Worm (Caenorhabditis elegans): ENCODE measurements around the gene mcm-6.

Gene mcm-6

DNA sequence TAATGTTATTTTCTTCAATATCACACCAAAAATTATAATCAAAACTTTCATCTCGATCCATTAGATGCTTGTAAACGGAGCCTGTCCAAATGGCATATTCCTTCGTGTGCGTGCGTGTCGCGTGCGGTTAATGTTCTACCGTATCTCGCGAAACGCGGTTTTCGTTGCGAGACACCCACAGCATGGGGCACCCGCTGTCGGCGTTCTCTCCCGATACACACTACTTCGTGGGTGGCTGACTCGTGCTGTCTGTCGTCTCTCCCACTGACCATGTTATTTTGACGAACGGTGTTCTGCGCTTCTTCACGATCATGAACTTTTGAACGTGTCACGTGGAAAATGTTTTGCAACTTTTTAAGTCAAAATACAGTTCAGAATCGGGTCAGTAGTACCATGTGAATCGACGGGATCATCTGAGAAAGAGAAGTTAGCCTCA lies 28.7 kb upstream of the mcm-6 start (continued):
- peak; percentile 92 for TF ChIP-seq tbx-2 (tag; optimal IDR thresholded peaks at IDR 0.05)
- TF ChIP-seq C38D4.7 (GFP tag; optimal IDR thresholded peaks at IDR 0.05): peak; percentile 66
- TF ChIP-seq pag-3 (tag; optimal IDR thresholded peaks at IDR 0.05; ENCODE audit: borderline replicate concordance): no peak
- peak; percentile 82 for TF ChIP-seq unc-42 (tag; optimal IDR thresholded peaks at IDR 0.05)
- TF ChIP-seq K02D7.2 (tag; optimal IDR thresholded peaks at IDR 0.05): peak; percentile 29
- peak; percentile 68 for TF ChIP-seq unc-3 (GFP tag; conservative IDR thresholded peaks at IDR 0.05)
- TF ChIP-seq unc-3 (tag; optimal IDR thresholded peaks at IDR 0.05): peak; percentile 39
- no peak for TF ChIP-seq pha-4 (tag; optimal IDR thresholded peaks at IDR 0.05)
- TF ChIP-seq nfya-1 (tag; optimal IDR thresholded peaks at IDR 0.05): peak; percentile 99
- TF ChIP-seq hlh-8 (tag; optimal IDR thresholded peaks at IDR 0.05): peak; percentile 50
- TF ChIP-seq fkh-10 (GFP tag; optimal IDR thresholded peaks at IDR 0.05): no peak
- TF ChIP-seq lim-6 (tag; optimal IDR thresholded peaks at IDR 0.05): no peak
- peak; percentile 84 for TF ChIP-seq syd-9 (tag; optimal IDR thresholded peaks at IDR 0.05)
- peak; percentile 76 for TF ChIP-seq madf-2 (tag; optimal IDR thresholded peaks at IDR 0.05)
- peak; percentile 72 for TF ChIP-seq sox-4 (tag; optimal IDR thresholded peaks at IDR 0.05)
- peak; percentile 94 for TF ChIP-seq rnt-1 (tag; optimal IDR thresholded peaks at IDR 0.05)
- TF ChIP-seq hlh-30 (tag; optimal IDR thresholded peaks at IDR 0.05; ENCODE audit: insufficient read depth): peak; percentile 96
- TF ChIP-seq zip-5 (tag; optimal IDR thresholded peaks at IDR 0.05): peak; percentile 9
- peak; percentile 52 for TF ChIP-seq eyg-1 (tag; optimal IDR thresholded peaks at IDR 0.05)
- peak; percentile 79 for TF ChIP-seq dmd-4 (tag; optimal IDR thresholded peaks at IDR 0.05; ENCODE audit: borderline replicate concordance)
- no peak for TF ChIP-seq nhr-11 (tag; optimal IDR thresholded peaks at IDR 0.05)
- no peak for TF ChIP-seq elt-4 (tag; optimal IDR thresholded peaks at IDR 0.05)
- peak; percentile 22 for TF ChIP-seq ttx-3 (tag; optimal IDR thresholded peaks at IDR 0.05)
- TF ChIP-seq pax-1 (tag; optimal IDR thresholded peaks at IDR 0.05): peak; percentile 56
- peak; percentile 8 for TF ChIP-seq ahr-1 (tag; optimal IDR thresholded peaks at IDR 0.05)
- TF ChIP-seq hlh-15 (tag; optimal IDR thresholded peaks at IDR 0.05): no peak
- no peak for TF ChIP-seq hlh-13 (GFP tag; optimal IDR thresholded peaks at IDR 0.05)
- TF ChIP-seq lin-11 (tag; optimal IDR thresholded peaks at IDR 0.05): peak; percentile 31
- TF ChIP-seq fkh-6 (tag; optimal IDR thresholded peaks at IDR 0.05): peak; percentile 20
- peak; percentile 89 for TF ChIP-seq F13H6.1 (tag; optimal IDR thresholded peaks at IDR 0.05)
- TF ChIP-seq ref-2 (tag; optimal IDR thresholded peaks at IDR 0.05): peak; percentile 98
- TF ChIP-seq ceh-14 (tag; optimal IDR thresholded peaks at IDR 0.05): peak; percentile 54
- peak; percentile 82 for TF ChIP-seq ceh-30 (tag; optimal IDR thresholded peaks at IDR 0.05)
- TF ChIP-seq pha-2 (tag; optimal IDR thresholded peaks at IDR 0.05): peak; percentile 79
- TF ChIP-seq sox-2 (GFP tag; IDR thresholded peaks at IDR 0.05): peak; percentile 61
- no peak for TF ChIP-seq npax-4 (tag; optimal IDR thresholded peaks at IDR 0.05)
- no peak for TF ChIP-seq ceh-24 (tag; optimal IDR thresholded peaks at IDR 0.05)
- peak; percentile 55 for TF ChIP-seq ceh-45 (GFP tag; IDR thresholded peaks at IDR 0.05)
- peak; percentile 77 for TF ChIP-seq pat-9 (tag; optimal IDR thresholded peaks at IDR 0.05)
- TF ChIP-seq ceh-19 (GFP tag; optimal IDR thresholded peaks at IDR 0.05): peak; percentile 76
- TF ChIP-seq ceh-18 (tag; optimal IDR thresholded peaks at IDR 0.05): peak; percentile 93
- peak; percentile 92 for TF ChIP-seq pros-1 (tag; optimal IDR thresholded peaks at IDR 0.05)
- peak; percentile 79 for TF ChIP-seq ceh-6 (GFP tag; optimal IDR thresholded peaks at IDR 0.05)
- TF ChIP-seq fax-1 (tag; optimal IDR thresholded peaks at IDR 0.05): peak; percentile 43
- peak; percentile 57 for TF ChIP-seq C08G9.2 (tag; optimal IDR thresholded peaks at IDR 0.05)
- peak; percentile 70 for TF ChIP-seq unc-55 (GFP tag; optimal IDR thresholded peaks at IDR 0.05)
- peak; percentile 45 for TF ChIP-seq sdc-2 (tag; optimal IDR thresholded peaks at IDR 0.05)
- TF ChIP-seq ceh-22 (tag; optimal IDR thresholded peaks at IDR 0.05): no peak
- TF ChIP-seq hlh-6 (tag; optimal IDR thresholded peaks at IDR 0.05): no peak
